Worm (Caenorhabditis elegans) whole organism, L4 larva: ENCODE data around the gene B0252.11.

Experiments used
- F37D6.2 ChIP-seq: sonication (generic microtip); optimal IDR thresholded peaks from 2 replicates; lab custom pipeline; 2016; ENCODE audit warnings: mild to moderate bottlenecking, missing genetic modification characterization, missing compliant biosample characterization
- F44E2.7 ChIP-seq: fragments of 200-800 bp; sonication (Bioruptor generic); IDR thresholded peaks from 2 replicates; pipeline ENCODE4 v2.1.2; 2022; ENCODE audit warnings: missing genetic modification characterization, missing compliant biosample characterization
- F49E8.2 ChIP-seq: sonication (generic microtip); optimal IDR thresholded peaks from 2 replicates; lab custom pipeline; 2016; ENCODE audit warnings: missing compliant biosample characterization, mild to moderate bottlenecking, missing genetic modification characterization, borderline replicate concordance
- T20F7.1 ChIP-seq: fragments of 200-800 bp; sonication (Bioruptor generic); optimal IDR thresholded peaks from 2 replicates; lab custom pipeline; 2018; ENCODE audit warnings: mild to moderate bottlenecking, missing genetic modification characterization, missing compliant biosample characterization
- Y75B8A.6 ChIP-seq: fragments of 200-800 bp; sonication (Bioruptor generic); IDR thresholded peaks from 2 replicates; pipeline ENCODE4 v1.3.6; 2022; ENCODE audit warnings: missing genetic modification reagents, missing genetic modification characterization, missing compliant biosample characterization
- ZK337.2 ChIP-seq: fragments of 200-800 bp; sonication (Bioruptor generic); IDR thresholded peaks from 2 replicates; pipeline ENCODE4 v1.3.6; 2022; ENCODE audit warnings: missing genetic modification reagents, missing genetic modification characterization, missing compliant biosample characterization
- aha-1 ChIP-seq: fragments of 150-350 bp; peaks from one replicate; lab custom pipeline; 2014; ENCODE audit warnings: missing biosample characterization, missing genetic modification characterization
- ama-1 ChIP-seq: fragments of 150-350 bp; optimal IDR thresholded peaks from 2 replicates; lab custom pipeline; 2014; ENCODE audit warnings: inconsistent platforms, mixed read lengths
- attf-4 ChIP-seq: sonication (generic microtip); optimal IDR thresholded peaks from 3 replicates; lab custom pipeline; 2017; ENCODE audit warnings: missing biosample characterization, missing genetic modification characterization
- ceh-32 ChIP-seq: sonication (generic microtip); optimal IDR thresholded peaks from 2 replicates; lab custom pipeline; 2016; ENCODE audit warnings: mild to moderate bottlenecking, missing genetic modification characterization, missing compliant biosample characterization; ENCODE audit not compliant: poor library complexity
- ceh-44 ChIP-seq: fragments of 200-800 bp; sonication (Bioruptor generic); IDR thresholded peaks from 2 replicates; pipeline ENCODE4 v1.3.6; 2022; ENCODE audit warnings: missing genetic modification reagents, missing genetic modification characterization, missing compliant biosample characterization
- ces-1 ChIP-seq: fragments of 150-350 bp; sonication (generic microtip); optimal IDR thresholded peaks from 4 replicates; lab custom pipeline; 2014; ENCODE audit warnings: missing biosample characterization, missing genetic modification reagents, missing genetic modification characterization
- ctbp-1 ChIP-seq: fragments of 200-800 bp; sonication (Bioruptor generic); IDR thresholded peaks from 2 replicates; pipeline ENCODE4 v1.3.6; 2022; ENCODE audit warnings: missing genetic modification reagents, missing genetic modification characterization, missing compliant biosample characterization
- daf-12 ChIP-seq: fragments of 150-350 bp; optimal IDR thresholded peaks from 2 replicates; lab custom pipeline; 2014; ENCODE audit warnings: missing biosample characterization, missing genetic modification reagents, missing genetic modification characterization
- daf-16 ChIP-seq, 3 experiments: sonication (generic microtip); optimal IDR thresholded peaks; 2 replicates each; lab custom pipeline; 2016 to 2017; ENCODE audit warnings: missing genetic modification characterization in 3 of 3, missing genetic modification reagents in 3 of 3, mild to moderate bottlenecking in 2 of 3, missing compliant biosample characterization in 2 of 3, missing biosample characterization in 1 of 3, moderate library complexity in 1 of 3
- dmd-6 ChIP-seq: fragments of 200-800 bp; sonication (Bioruptor generic); IDR thresholded peaks from 2 replicates; pipeline ENCODE4 v1.3.6; 2022; ENCODE audit warnings: missing genetic modification reagents, missing genetic modification characterization, missing compliant biosample characterization
- dpl-1 ChIP-seq: fragments of 150-350 bp; optimal IDR thresholded peaks from 2 replicates; lab custom pipeline; 2014; ENCODE audit warnings: missing biosample characterization, missing genetic modification reagents, missing genetic modification characterization
- dve-1 ChIP-seq: sonication (generic microtip); optimal IDR thresholded peaks from 2 replicates; lab custom pipeline; 2017; ENCODE audit warnings: antibody characterized with exemption, mild to moderate bottlenecking, missing genetic modification characterization, missing compliant biosample characterization; ENCODE audit not compliant: insufficient read depth
- fkh-10 ChIP-seq: fragments of 150-350 bp; optimal IDR thresholded peaks from 2 replicates; lab custom pipeline; 2014; ENCODE audit warnings: missing biosample characterization, missing genetic modification reagents, missing genetic modification characterization
- gei-8 ChIP-seq: fragments of 200-800 bp; sonication (Bioruptor generic); optimal IDR thresholded peaks from 2 replicates; lab custom pipeline; 2018; ENCODE audit warnings: mild to moderate bottlenecking, missing genetic modification characterization, missing compliant biosample characterization
- hlh-11 ChIP-seq: fragments of 200-800 bp; sonication (Bioruptor generic); optimal IDR thresholded peaks from 2 replicates; lab custom pipeline; 2018; ENCODE audit warnings: mild to moderate bottlenecking, missing genetic modification characterization, missing compliant biosample characterization
- hlh-30 ChIP-seq: sonication (generic microtip); optimal IDR thresholded peaks from 2 replicates; lab custom pipeline; 2017; ENCODE audit warnings: antibody characterized with exemption, mild to moderate bottlenecking, missing genetic modification characterization, missing compliant biosample characterization; ENCODE audit not compliant: insufficient read depth
- hmg-1.1 ChIP-seq: fragments of 200-800 bp; sonication (Bioruptor generic); IDR thresholded peaks from 2 replicates; pipeline ENCODE4 v1.3.6; 2022; ENCODE audit warnings: missing genetic modification reagents, missing genetic modification characterization, missing compliant biosample characterization
- jun-1 ChIP-seq: fragments of 150-350 bp; optimal IDR thresholded peaks from 2 replicates; lab custom pipeline; 2014; ENCODE audit warnings: missing biosample characterization, missing genetic modification reagents, missing genetic modification characterization
- lin-1 ChIP-seq: fragments of 200-800 bp; sonication (Bioruptor generic); IDR thresholded peaks from 2 replicates; pipeline ENCODE4 v1.3.6; 2022; ENCODE audit warnings: missing genetic modification reagents, missing genetic modification characterization, missing compliant biosample characterization
- lin-13 ChIP-seq: fragments of 150-350 bp; optimal IDR thresholded peaks from 2 replicates; lab custom pipeline; 2014; ENCODE audit warnings: missing biosample characterization, missing genetic modification reagents, missing genetic modification characterization
- madf-5 ChIP-seq, 2 experiments: fragments of 200-800 bp; sonication (Bioruptor generic); IDR thresholded peaks; 2 replicates each; pipeline ENCODE4 v1.3.6; 2022; ENCODE audit warnings: missing compliant biosample characterization in 2 of 2, missing genetic modification characterization in 2 of 2
- madf-9 ChIP-seq: fragments of 200-800 bp; sonication (Bioruptor generic); conservative IDR thresholded peaks from 2 replicates; pipeline ENCODE4 v1.3.6; 2022; ENCODE audit warnings: missing genetic modification reagents, missing genetic modification characterization, missing compliant biosample characterization
- mdt-29 ChIP-seq: fragments of 200-800 bp; sonication (Bioruptor generic); IDR thresholded peaks from 2 replicates; pipeline ENCODE4 v1.3.6; 2022; ENCODE audit warnings: missing genetic modification reagents, missing genetic modification characterization, missing compliant biosample characterization
- mep-1 ChIP-seq: fragments of 150-350 bp; sonication (generic microtip); optimal IDR thresholded peaks from 3 replicates; lab custom pipeline; 2014; ENCODE audit warnings: missing biosample characterization, missing genetic modification characterization
- mes-2 ChIP-seq: sonication (generic microtip); optimal IDR thresholded peaks from 2 replicates; lab custom pipeline; 2016; ENCODE audit warnings: missing genotype, mild to moderate bottlenecking, missing genetic modification characterization, missing compliant biosample characterization; ENCODE audit not compliant: poor library complexity, severe bottlenecking
- mxl-3 ChIP-seq: fragments of 200-800 bp; sonication (Bioruptor generic); optimal IDR thresholded peaks from 2 replicates; lab custom pipeline; 2018; ENCODE audit warnings: mild to moderate bottlenecking, missing genetic modification characterization, missing compliant biosample characterization
- nhr-10 ChIP-seq: fragments of 150-350 bp; optimal IDR thresholded peaks from 2 replicates; lab custom pipeline; 2014; ENCODE audit warnings: missing biosample characterization, missing genetic modification characterization
- nhr-11 ChIP-seq: fragments of 150-350 bp; optimal IDR thresholded peaks from 2 replicates; lab custom pipeline; 2014; ENCODE audit warnings: missing biosample characterization, missing genetic modification characterization
- nhr-25 ChIP-seq: sonication (generic microtip); optimal IDR thresholded peaks from 2 replicates; lab custom pipeline; 2017; ENCODE audit warnings: missing genetic modification characterization, mild to moderate bottlenecking, missing compliant biosample characterization, antibody characterized with exemption, moderate library complexity, borderline replicate concordance; ENCODE audit not compliant: insufficient read depth
- nhr-41 ChIP-seq: fragments of 200-800 bp; sonication (Bioruptor generic); IDR thresholded peaks from 2 replicates; pipeline ENCODE4 v1.3.6; 2022; ENCODE audit warnings: missing genetic modification reagents, missing genetic modification characterization, missing compliant biosample characterization
- nhr-48 ChIP-seq: sonication (generic microtip); optimal IDR thresholded peaks from 2 replicates; lab custom pipeline; 2016; ENCODE audit warnings: mild to moderate bottlenecking, missing genetic modification characterization, missing compliant biosample characterization
- nhr-77 ChIP-seq: fragments of 150-350 bp; optimal IDR thresholded peaks from 2 replicates; lab custom pipeline; 2014; ENCODE audit warnings: missing biosample characterization, missing genetic modification characterization
- php-3 ChIP-seq: fragments of 200-800 bp; sonication (Bioruptor generic); IDR thresholded peaks from 2 replicates; pipeline ENCODE4 v1.3.6; 2022; ENCODE audit warnings: missing genetic modification reagents, missing genetic modification characterization, missing compliant biosample characterization
- rbr-2 ChIP-seq: sonication (generic microtip); optimal IDR thresholded peaks from 2 replicates; lab custom pipeline; 2016; ENCODE audit warnings: missing genotype, missing genetic modification characterization, missing compliant biosample characterization
- saeg-2 ChIP-seq: fragments of 200-800 bp; sonication (Bioruptor generic); IDR thresholded peaks from 2 replicates; pipeline ENCODE4 v1.3.6; 2022; ENCODE audit warnings: missing genetic modification reagents, missing genetic modification characterization, missing compliant biosample characterization
- sdz-12 ChIP-seq: fragments of 200-800 bp; sonication (Bioruptor generic); optimal IDR thresholded peaks from 2 replicates; lab custom pipeline; 2018; ENCODE audit warnings: mild to moderate bottlenecking, missing genetic modification characterization, missing compliant biosample characterization
- set-16 ChIP-seq: fragments of 200-800 bp; sonication (Bioruptor generic); IDR thresholded peaks from 2 replicates; pipeline ENCODE4 v1.3.6; 2022; ENCODE audit warnings: missing genetic modification reagents, missing genetic modification characterization, missing compliant biosample characterization
- spr-1 ChIP-seq: sonication (generic microtip); optimal IDR thresholded peaks from 2 replicates; lab custom pipeline; 2016; ENCODE audit warnings: mild to moderate bottlenecking, missing genetic modification characterization, missing compliant biosample characterization
- tag-97 ChIP-seq: fragments of 200-800 bp; sonication (Bioruptor generic); IDR thresholded peaks from 2 replicates; pipeline ENCODE4 v1.3.6; 2022; ENCODE audit warnings: missing genetic modification characterization, missing compliant biosample characterization
- unc-62 ChIP-seq, 3 experiments: fragments of 150-350 bp in 1 of 3; sonication (generic microtip); optimal IDR thresholded peaks in 2 of 3; peaks in 1 of 3; 1 replicate in 1 of 3; 2 replicates in 2 of 3; lab custom pipeline; 2014 to 2017; ENCODE audit warnings: missing biosample characterization in 3 of 3, missing genetic modification characterization in 3 of 3, missing genetic modification reagents in 3 of 3, missing genotype in 1 of 3
- vab-7 ChIP-seq: fragments of 200-800 bp; sonication (Bioruptor generic); IDR thresholded peaks from 2 replicates; pipeline ENCODE4 v1.3.6; 2022; ENCODE audit warnings: missing genetic modification reagents, missing genetic modification characterization, missing compliant biosample characterization
- zag-1 ChIP-seq: fragments of 150-350 bp; optimal IDR thresholded peaks from 2 replicates; lab custom pipeline; 2014; ENCODE audit warnings: missing biosample characterization, missing genetic modification characterization
- zfp-3 ChIP-seq: fragments of 200-800 bp; sonication (Bioruptor generic); conservative IDR thresholded peaks from 2 replicates; pipeline ENCODE4 v1.3.6; 2022; ENCODE audit warnings: missing genetic modification reagents, missing genetic modification characterization, missing compliant biosample characterization

Gene B0252.11

DNA sequence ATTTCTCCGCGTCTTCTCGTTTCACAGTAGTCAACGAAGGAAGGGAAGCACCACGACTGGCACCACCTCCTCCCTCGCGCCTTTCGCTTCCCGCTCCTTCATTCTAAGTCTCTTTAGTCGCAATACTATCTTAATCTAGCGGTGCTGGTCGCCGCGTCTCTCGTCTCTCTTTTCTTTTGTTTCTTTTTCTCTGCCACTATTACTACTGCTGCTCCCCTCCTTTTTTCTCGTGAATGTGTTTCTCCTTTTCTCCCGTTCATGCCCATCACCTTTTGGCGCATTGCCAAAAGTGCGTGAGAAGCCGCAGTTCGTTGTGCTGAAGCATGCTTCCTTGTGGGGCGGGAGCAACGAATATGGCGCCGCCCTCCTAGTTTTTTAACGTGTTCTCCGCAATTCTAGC lies 8.9 kb upstream of the B0252.11 start:
- peak; percentile 73 for TF ChIP-seq nhr-11 (tag; lab: Kevin White, UChicago)
- peak; percentile 63; the same call in 1 of the 2 replicates for TF ChIP-seq php-3
- peak; percentile 0 for TF ChIP-seq ceh-32 (tag; lab: Kevin White, UChicago)
- TF ChIP-seq gei-8 (GFP tag; lab: Kevin White, UChicago): no peak
- peak; percentile 93 for TF ChIP-seq dve-1 (tag; lab: Kevin White, UChicago)
- TF ChIP-seq F37D6.2 (tag; lab: Kevin White, UChicago): peak; percentile 44
- peak; percentile 94 for TF ChIP-seq hlh-11 (tag; lab: Kevin White, UChicago)
- TF ChIP-seq nhr-48 (tag; lab: Kevin White, UChicago): peak; percentile 75
- peak; percentile 31; the same call in 1 of the 2 replicates for TF ChIP-seq madf-9
- TF ChIP-seq nhr-77 (tag; lab: Kevin White, UChicago): peak; percentile 56
- no peak for TF ChIP-seq saeg-2 (GFP tag; lab: Robert Waterston, UW)
- no peak for TF ChIP-seq ama-1 (lab: Kevin White, UChicago)
- no peak for TF ChIP-seq tag-97 (GFP tag; lab: Robert Waterston, UW)
- peak; percentile 56 for TF ChIP-seq lin-13 (GFP tag; lab: Kevin White, UChicago)
- no peak for TF ChIP-seq madf-5 (GFP tag; IDR thresholded peaks at IDR 0.05; lab: Robert Waterston, UW)
- TF ChIP-seq nhr-10: peak; percentile 40
- TF ChIP-seq nhr-41: no peak
- peak; percentile 73; the same call in 1 of the 2 replicates for TF ChIP-seq lin-1
- no peak for TF ChIP-seq unc-62 (GFP tag; optimal IDR thresholded peaks at IDR 0.05 in 1 of 2; lab: Kevin White, UChicago)
- no peak for TF ChIP-seq unc-62 (tag; optimal IDR thresholded peaks at IDR 0.05; lab: Kevin White, UChicago)
- TF ChIP-seq ces-1 (GFP tag; lab: Kevin White, UChicago): no peak
- peak; percentile 78 for TF ChIP-seq mxl-3
- no peak for TF ChIP-seq daf-12 (tag; lab: Kevin White, UChicago)
- TF ChIP-seq attf-4 (tag; lab: Kevin White, UChicago): no peak
- 0 out of 2 replicates have a peak, but pooled peaks have one; percentile 16 for TF ChIP-seq zfp-3 (GFP tag; lab: Robert Waterston, UW)
- TF ChIP-seq mdt-29 (GFP tag; lab: Robert Waterston, UW): no peak
- no peak for TF ChIP-seq Y75B8A.6 (GFP tag; lab: Robert Waterston, UW)
- TF ChIP-seq dpl-1 (GFP tag; lab: Kevin White, UChicago): peak; percentile 46
- TF ChIP-seq aha-1 (tag; lab: Kevin White, UChicago): peak; percentile 52
- TF ChIP-seq mes-2: peak; percentile 83
- peak; percentile 18 to 40 for TF ChIP-seq daf-16 (GFP tag; optimal IDR thresholded peaks at IDR 0.05; lab: Kevin White, UChicago)
- peak; percentile 69 for TF ChIP-seq daf-16 (tag; optimal IDR thresholded peaks at IDR 0.05; lab: Kevin White, UChicago)
- TF ChIP-seq sdz-12 (GFP tag; lab: Kevin White, UChicago): no peak
- peak; percentile 42 for TF ChIP-seq fkh-10
- peak; percentile 44 for TF ChIP-seq jun-1 (tag; lab: Kevin White, UChicago)
- peak; percentile 0 for TF ChIP-seq spr-1
- TF ChIP-seq ZK337.2: 0 out of 2 replicates have a peak, but pooled peaks have one; percentile 46
- TF ChIP-seq ceh-44 (GFP tag; lab: Robert Waterston, UW): no peak
- TF ChIP-seq nhr-25 (tag; lab: Kevin White, UChicago): peak; percentile 14
- TF ChIP-seq ctbp-1 (GFP tag; lab: Robert Waterston, UW): peak; percentile 72
- TF ChIP-seq hmg-1.1: peak; percentile 87
- TF ChIP-seq T20F7.1 (GFP tag; lab: Kevin White, UChicago): peak; percentile 64
- TF ChIP-seq dmd-6 (GFP tag; lab: Robert Waterston, UW): peak; percentile 83
- peak; percentile 94 for TF ChIP-seq hlh-30 (tag; lab: Kevin White, UChicago)
- peak; percentile 83 for TF ChIP-seq rbr-2 (tag; lab: Kevin White, UChicago)
- no peak for TF ChIP-seq F49E8.2 (tag; lab: Kevin White, UChicago)
- no peak for TF ChIP-seq zag-1 (tag; lab: Kevin White, UChicago)
- peak; percentile 91 for TF ChIP-seq mep-1 (tag; lab: Kevin White, UChicago)
- peak; percentile 68 for TF ChIP-seq set-16 (GFP tag; lab: Robert Waterston, UW)
- no peak for TF ChIP-seq F44E2.7 (GFP tag; lab: Robert Waterston, UW)
- TF ChIP-seq vab-7 (GFP tag; lab: Robert Waterston, UW): no peak
